Worm (Caenorhabditis elegans): ENCODE measurements around the gene C09F5.1.

ce11 chrIII:623754-624153 is 34.8 kb upstream of the C09F5.1 start:
- TF ChIP-seq nhr-10 (tag; optimal IDR thresholded peaks at IDR 0.05): no peak
- peak; percentile 24 for TF ChIP-seq blmp-1 (tag; optimal IDR thresholded peaks at IDR 0.05; ENCODE audit: insufficient read depth)
- no peak for TF ChIP-seq lin-39 (tag; optimal IDR thresholded peaks at IDR 0.05)
- no peak for TF ChIP-seq ceh-82 (tag; optimal IDR thresholded peaks at IDR 0.05)
- peak; percentile 86 for TF ChIP-seq zag-1 (tag; optimal IDR thresholded peaks at IDR 0.05)
- TF ChIP-seq ztf-11 (tag; optimal IDR thresholded peaks at IDR 0.05): no peak
- no peak for TF ChIP-seq ceh-16 (tag; optimal IDR thresholded peaks at IDR 0.05)
- TF ChIP-seq mdl-1 (tag; optimal IDR thresholded peaks at IDR 0.05): peak; percentile 40 to 84
- no peak for TF ChIP-seq nhr-77 (tag; optimal IDR thresholded peaks at IDR 0.05)
- no peak for TF ChIP-seq unc-62 (GFP tag; optimal IDR thresholded peaks at IDR 0.05)
- TF ChIP-seq nhr-237 (tag; optimal IDR thresholded peaks at IDR 0.05): no peak
